Worm (Caenorhabditis elegans): ENCODE data around the gene mab-9.

ce11 chrII:475890-476420, 39.9 kb upstream of the mab-9 start, which contains the start of gene nsun-1:
- no peak for TF ChIP-seq blmp-1 (tag; optimal IDR thresholded peaks at IDR 0.05)
- TF ChIP-seq ham-2 (GFP tag; optimal IDR thresholded peaks at IDR 0.05): no peak
- no peak for TF ChIP-seq unc-39 (tag; optimal IDR thresholded peaks at IDR 0.05)
- no peak for TF ChIP-seq nhr-28 (tag; optimal IDR thresholded peaks at IDR 0.05)
- no peak for TF ChIP-seq elt-1 (tag; optimal IDR thresholded peaks at IDR 0.05; ENCODE audit: borderline replicate concordance, insufficient read depth)
- peak; percentile 50 for TF ChIP-seq lsy-2 (tag; optimal IDR thresholded peaks at IDR 0.05)
- no peak for TF ChIP-seq unc-62 (GFP tag; optimal IDR thresholded peaks at IDR 0.05)
- TF ChIP-seq elt-3 (tag; optimal IDR thresholded peaks at IDR 0.05): no peak
- no peak for TF ChIP-seq nhr-76 (tag; optimal IDR thresholded peaks at IDR 0.05)
- TF ChIP-seq lin-13 (tag; optimal IDR thresholded peaks at IDR 0.05): no peak
- TF ChIP-seq ztf-11 (tag; optimal IDR thresholded peaks at IDR 0.05): peak; percentile 7
- no peak for TF ChIP-seq M03D4.4 (tag; optimal IDR thresholded peaks at IDR 0.05)
